Fruit fly (Drosophila melanogaster) ovary, adult (tissue): ENCODE measurements around the gene CG34462.

ENCODE experiments used
- CG17801 ChIP-seq: fragments of 200-800 bp; optimal IDR thresholded peaks from 2 replicates; lab custom pipeline; 2019; ENCODE audit warnings: missing biosample characterization, mild to moderate bottlenecking, missing genetic modification characterization, moderate library complexity; ENCODE audit not compliant: partially characterized antibody

Gene CG34462

dm6 chr3L:8312290-8312689 is 16.1 kb upstream of the CG34462 start:
- no peak for TF ChIP-seq CG17801 (GFP tag; lab: Kevin White, UChicago)

- TF ChIP-seq CG17801 (GFP tag; lab: Kevin White, UChicago): no peak
These were observed 13.6 kb upstream of the CG34462 start for dm6 chr3L:8314788-8315140.

dm6 chr3L:8315141-8315816 is 13.1 kb upstream of the CG34462 start, which contains the start of gene Cpsf6:
Gene Cpsf6, minus strand, starts transcription at chr3L:8315502.
- TF ChIP-seq CG17801 (GFP tag; lab: Kevin White, UChicago): peak; percentile 3

dm6 chr3L:8318916-8319506 is 9.4 kb upstream of the CG34462 start, which contains the start of gene CG43059:
Gene CG43059, minus strand, starts transcription at chr3L:8318966.
- no peak for TF ChIP-seq CG17801 (GFP tag; lab: Kevin White, UChicago)

- TF ChIP-seq CG17801 (GFP tag; lab: Kevin White, UChicago): no peak
These were observed 8.1 kb upstream of the CG34462 start, which contains the start of gene CG13670 for dm6 chr3L:8320105-8320813. Gene CG13670, plus strand, starts transcription at chr3L:8320763.

dm6 chr3L:8323817-8324216 is 4.6 kb upstream of the CG34462 start:
- no peak for TF ChIP-seq CG17801 (GFP tag; lab: Kevin White, UChicago)

dm6 chr3L:8325559-8325958 is 2.8 kb upstream of the CG34462 start, which contains the start of gene CG34461:
Gene CG34461, plus strand, starts transcription at chr3L:8325859.
- no peak for TF ChIP-seq CG17801 (GFP tag; lab: Kevin White, UChicago)

- no peak for TF ChIP-seq CG17801 (GFP tag; lab: Kevin White, UChicago)
These were observed 622 bp downstream of the CG34462 start for dm6 chr3L:8329005-8329404.

dm6 chr3L:8331414-8331813 is 3.0 kb downstream of the CG34462 start:
- no peak for TF ChIP-seq CG17801 (GFP tag; lab: Kevin White, UChicago)

- TF ChIP-seq CG17801 (GFP tag; lab: Kevin White, UChicago): no peak
These were observed 5.2 kb downstream of the CG34462 start for dm6 chr3L:8333574-8333973.

- no peak for TF ChIP-seq CG17801 (GFP tag; lab: Kevin White, UChicago)
These were observed 6.0 kb downstream of the CG34462 start for dm6 chr3L:8334338-8334737.

- TF ChIP-seq CG17801 (GFP tag; lab: Kevin White, UChicago): no peak
These were observed 8.0 kb downstream of the CG34462 start, which contains the start of gene Cpr66Cb for dm6 chr3L:8336372-8336771. Gene Cpr66Cb, plus strand, starts transcription at chr3L:8336672.

- peak; percentile 56 for TF ChIP-seq CG17801 (GFP tag; lab: Kevin White, UChicago)
These were observed 10.5 kb downstream of the CG34462 start, which contains the start of gene Pex2 for dm6 chr3L:8338921-8339320. Gene Pex2, plus strand, starts transcription at chr3L:8339051.

dm6 chr3L:8340264-8341095 is 12.1 kb downstream of the CG34462 start, which contains the start of the genes Prim1 and CG7083:
Gene Prim1, plus strand, starts transcription at chr3L:8340314.
Gene CG7083, plus strand, starts transcription at chr3L:8340785.
- peak; percentile 52 for TF ChIP-seq CG17801 (GFP tag; lab: Kevin White, UChicago)
